Fruit fly (Drosophila melanogaster) whole organism, embryonic: Measurements from ENCODE around the gene CG31109.

Experiments
- Awh ChIP-seq: fragments of 200-800 bp; sonication (Bioruptor generic); IDR thresholded peaks from 2 replicates; pipeline ENCODE4, ENCODE4 v1.3.6; 2022; ENCODE audit warnings: missing biosample characterization, missing genetic modification characterization
- CG10543 ChIP-seq: fragments of 200-800 bp; sonication (Bioruptor generic); optimal IDR thresholded peaks from 3 replicates; lab custom pipeline; 2017; ENCODE audit warnings: missing biosample characterization, mild to moderate bottlenecking, missing genetic modification characterization, moderate library complexity
- CG11560 ChIP-seq: fragments of 200-800 bp; sonication (Bioruptor generic); IDR thresholded peaks from 3 replicates; pipeline ENCODE4 v1.3.6; 2022; ENCODE audit warnings: missing biosample characterization, missing genetic modification characterization
- CG12219 ChIP-seq: fragments of 200-800 bp; sonication (Bioruptor generic); optimal IDR thresholded peaks from 3 replicates; lab custom pipeline; 2018; ENCODE audit warnings: missing biosample characterization, mild to moderate bottlenecking, missing genetic modification characterization
- CG12744 ChIP-seq: fragments of 200-800 bp; sonication (Bioruptor generic); optimal IDR thresholded peaks from 2 replicates; lab custom pipeline; 2016; ENCODE audit warnings: missing biosample characterization, missing genetic modification characterization
- CG12942 ChIP-seq: fragments of 200-800 bp; sonication (Bioruptor generic); optimal IDR thresholded peaks from 3 replicates; lab custom pipeline; 2016; ENCODE audit warnings: missing biosample characterization, missing genetic modification characterization
- CG15479 ChIP-seq: fragments of 200-800 bp; sonication (Bioruptor generic); optimal IDR thresholded peaks from 3 replicates; lab custom pipeline; 2019; ENCODE audit warnings: missing biosample characterization, mild to moderate bottlenecking, missing genetic modification characterization, moderate library complexity
- CG1647 ChIP-seq: fragments of 200-800 bp; sonication (Bioruptor generic); optimal IDR thresholded peaks from 3 replicates; lab custom pipeline; 2016; ENCODE audit warnings: missing biosample characterization, missing genetic modification characterization
- CG17829 ChIP-seq: fragments of 200-800 bp; optimal IDR thresholded peaks from 2 replicates; lab custom pipeline; 2019; ENCODE audit warnings: missing biosample characterization, mild to moderate bottlenecking, missing genetic modification characterization, moderate library complexity
- CG1792 ChIP-seq: fragments of 200-800 bp; sonication (Bioruptor generic); optimal IDR thresholded peaks from 2 replicates; lab custom pipeline; 2016; ENCODE audit warnings: missing biosample characterization, missing genetic modification characterization
- CG1832 ChIP-seq: fragments of 200-800 bp; sonication (Bioruptor generic); optimal IDR thresholded peaks from 2 replicates; lab custom pipeline; 2017; ENCODE audit warnings: missing biosample characterization, mild to moderate bottlenecking, missing genetic modification characterization, inconsistent platforms
- CG2199 ChIP-seq: fragments of 200-800 bp; sonication (Bioruptor generic); IDR thresholded peaks from 3 replicates; pipeline ENCODE4 v1.3.6; 2022; ENCODE audit warnings: missing biosample characterization, missing genetic modification characterization
- CG2712 ChIP-seq: fragments of 200-800 bp; optimal IDR thresholded peaks from 3 replicates; lab custom pipeline; 2019; ENCODE audit warnings: missing biosample characterization, mild to moderate bottlenecking, missing genetic modification characterization, moderate library complexity
- CG3838 ChIP-seq: fragments of 200-800 bp; sonication (Bioruptor generic); optimal IDR thresholded peaks from 3 replicates; lab custom pipeline; 2016; ENCODE audit warnings: missing biosample characterization, missing genetic modification characterization
- CG4360 ChIP-seq: fragments of 200-800 bp; sonication (Bioruptor generic); IDR thresholded peaks from 2 replicates; pipeline ENCODE4 v1.3.6; 2022; ENCODE audit warnings: missing biosample characterization, missing genetic modification characterization
- CG5245 ChIP-seq: fragments of 200-800 bp; sonication (Bioruptor generic); optimal IDR thresholded peaks from 3 replicates; lab custom pipeline; 2016; ENCODE audit warnings: missing biosample characterization, missing genetic modification characterization
- CG6813 ChIP-seq: fragments of 200-800 bp; sonication (Bioruptor generic); optimal IDR thresholded peaks from 2 replicates; lab custom pipeline; 2017; ENCODE audit warnings: missing biosample characterization, missing genetic modification characterization, mild to moderate bottlenecking, moderate library complexity, missing genetic modification reagents
- CG7963 ChIP-seq: fragments of 200-800 bp; sonication (Bioruptor generic); IDR thresholded peaks from 3 replicates; pipeline ENCODE4 v1.3.6; 2022; ENCODE audit warnings: missing biosample characterization, missing genetic modification characterization; ENCODE audit not compliant: partially characterized antibody
- CG8281 ChIP-seq: fragments of 200-800 bp; sonication (Bioruptor generic); optimal IDR thresholded peaks from 2 replicates; lab custom pipeline; 2018; ENCODE audit warnings: missing biosample characterization, mild to moderate bottlenecking, missing genetic modification characterization, moderate library complexity
- CG8924 ChIP-seq: fragments of 200-800 bp; optimal IDR thresholded peaks from 3 replicates; lab custom pipeline; 2019; ENCODE audit warnings: missing biosample characterization, mild to moderate bottlenecking, missing genetic modification characterization, moderate library complexity
- CoRest ChIP-seq: fragments of 200-800 bp; sonication (Bioruptor generic); optimal IDR thresholded peaks from 3 replicates; lab custom pipeline; 2018; ENCODE audit warnings: missing biosample characterization, mild to moderate bottlenecking, missing genetic modification characterization, moderate library complexity
- D ChIP-seq, 2 experiments: fragments of 200-800 bp in 1 of 2; fragments of >200 bp in 1 of 2; sonication (Bioruptor generic) in 1 of 2; optimal IDR thresholded peaks; 2 replicates in 1 of 2; 3 replicates in 1 of 2; lab custom pipeline; 2017; ENCODE audit warnings: mild to moderate bottlenecking in 1 of 2, missing biosample characterization in 1 of 2, missing genetic modification characterization in 1 of 2, missing genetic modification reagents in 1 of 2
- D19B ChIP-seq: fragments of 200-800 bp; sonication (Bioruptor generic); optimal IDR thresholded peaks from 2 replicates; lab custom pipeline; 2017; ENCODE audit warnings: missing biosample characterization, mild to moderate bottlenecking, missing genetic modification characterization
- Dll ChIP-seq: fragments of 200-800 bp; sonication (Bioruptor generic); IDR thresholded peaks from 4 replicates; pipeline ENCODE4 v1.3.6; 2022; ENCODE audit warnings: missing biosample characterization, missing genetic modification characterization; ENCODE audit not compliant: partially characterized antibody
- Hr51 ChIP-seq, 2 experiments: fragments of 200-800 bp; sonication (Bioruptor generic); optimal IDR thresholded peaks; 2 replicates in 1 of 2; 3 replicates in 1 of 2; lab custom pipeline; 2016 to 2018; ENCODE audit warnings: missing biosample characterization in 2 of 2, missing genetic modification characterization in 2 of 2, mild to moderate bottlenecking in 1 of 2, moderate library complexity in 1 of 2
- Max ChIP-seq: fragments of 200-800 bp; sonication (Bioruptor generic); optimal IDR thresholded peaks from 2 replicates; lab custom pipeline; 2016; ENCODE audit warnings: missing biosample characterization, mild to moderate bottlenecking, missing genetic modification characterization
- Med ChIP-seq: fragments of 200-800 bp; sonication (Bioruptor generic); peaks from one replicate; lab custom pipeline; 2016; ENCODE audit warnings: missing biosample characterization, missing genetic modification characterization, mild to moderate bottlenecking, inconsistent platforms, moderate library complexity
- ac ChIP-seq: fragments of 200-800 bp; sonication (Bioruptor generic); optimal IDR thresholded peaks from 3 replicates; lab custom pipeline; 2017; ENCODE audit warnings: missing biosample characterization, mild to moderate bottlenecking, missing genetic modification characterization
- aop ChIP-seq: fragments of 200-800 bp; sonication (Bioruptor generic); IDR thresholded peaks from 2 replicates; pipeline ENCODE4 v1.3.6; 2022; ENCODE audit warnings: missing biosample characterization, missing genetic modification characterization
- bbx ChIP-seq: fragments of 200-800 bp; sonication (Bioruptor generic); IDR thresholded peaks from 2 replicates; pipeline ENCODE4 v1.3.6; 2022; ENCODE audit warnings: missing biosample characterization, missing genetic modification characterization; ENCODE audit not compliant: partially characterized antibody
- cad ChIP-seq: fragments of >200 bp; optimal IDR thresholded peaks from 2 replicates; lab custom pipeline; 2017; ENCODE audit warnings: missing biosample characterization, missing genetic modification characterization
- chm ChIP-seq: fragments of 200-800 bp; sonication (Bioruptor generic); IDR thresholded peaks from 2 replicates; pipeline ENCODE4 v1.3.6; 2022; ENCODE audit warnings: missing biosample characterization, missing genetic modification characterization
- crc ChIP-seq: fragments of 200-800 bp; sonication (Bioruptor generic); optimal IDR thresholded peaks from 2 replicates; lab custom pipeline; 2016; ENCODE audit warnings: missing biosample characterization, missing genetic modification characterization
- gsb-n ChIP-seq: fragments of 200-800 bp; sonication (Bioruptor generic); optimal IDR thresholded peaks from 3 replicates; lab custom pipeline; 2018; ENCODE audit warnings: missing biosample characterization, mild to moderate bottlenecking, missing genetic modification characterization
- hth ChIP-seq: fragments of >200 bp; optimal IDR thresholded peaks from 2 replicates; lab custom pipeline; 2017; ENCODE audit warnings: inconsistent platforms
- kni ChIP-seq: fragments of 200-800 bp; sonication (Bioruptor generic); optimal IDR thresholded peaks from 3 replicates; lab custom pipeline; 2017; ENCODE audit warnings: mild to moderate bottlenecking, missing biosample characterization, missing genetic modification reagents, missing genetic modification characterization
- lola ChIP-seq, 3 experiments: fragments of >200 bp in 2 of 3; fragments of 200-800 bp in 1 of 3; sonication (Bioruptor generic) in 1 of 3; optimal IDR thresholded peaks; 2 replicates each; lab custom pipeline; 2017 to 2019; ENCODE audit warnings: missing biosample characterization in 3 of 3, missing genetic modification characterization in 3 of 3, mild to moderate bottlenecking in 1 of 3, moderate library complexity in 1 of 3
- row ChIP-seq: fragments of 200-800 bp; sonication (Bioruptor generic); IDR thresholded peaks from 3 replicates; pipeline ENCODE4 v1.3.6; 2022; ENCODE audit warnings: missing biosample characterization, missing genetic modification characterization
- sens ChIP-seq: fragments of 200-800 bp; sonication (Bioruptor generic); peaks from one replicate; lab custom pipeline; 2016; ENCODE audit warnings: missing biosample characterization, missing genetic modification characterization
- stc ChIP-seq: fragments of 200-800 bp; sonication (Bioruptor generic); IDR thresholded peaks from 2 replicates; pipeline ENCODE4 v1.3.6; 2022; ENCODE audit warnings: missing biosample characterization, missing genetic modification characterization
- stwl ChIP-seq: fragments of 200-800 bp; sonication (Bioruptor generic); optimal IDR thresholded peaks from 3 replicates; lab custom pipeline; 2018; ENCODE audit warnings: missing biosample characterization, mild to moderate bottlenecking, missing genetic modification characterization, moderate library complexity
- tll ChIP-seq, 2 experiments: fragments of 200-800 bp in 1 of 2; fragments of >200 bp in 1 of 2; sonication (Bioruptor generic) in 1 of 2; optimal IDR thresholded peaks; 2 replicates each; lab custom pipeline; 2017 to 2019; ENCODE audit warnings: missing biosample characterization in 2 of 2, missing genetic modification characterization in 2 of 2, mild to moderate bottlenecking in 1 of 2, moderate library complexity in 1 of 2
- zen ChIP-seq: fragments of 200-800 bp; sonication (Bioruptor generic); optimal IDR thresholded peaks from 3 replicates; lab custom pipeline; 2018; ENCODE audit warnings: missing biosample characterization, mild to moderate bottlenecking, missing genetic modification characterization, moderate library complexity
- zfh1 ChIP-seq: fragments of 200-800 bp; sonication (Bioruptor generic); IDR thresholded peaks from 3 replicates; pipeline ENCODE4 v1.3.6; 2022; ENCODE audit warnings: missing biosample characterization, missing genetic modification characterization

Gene CG31109

DNA sequence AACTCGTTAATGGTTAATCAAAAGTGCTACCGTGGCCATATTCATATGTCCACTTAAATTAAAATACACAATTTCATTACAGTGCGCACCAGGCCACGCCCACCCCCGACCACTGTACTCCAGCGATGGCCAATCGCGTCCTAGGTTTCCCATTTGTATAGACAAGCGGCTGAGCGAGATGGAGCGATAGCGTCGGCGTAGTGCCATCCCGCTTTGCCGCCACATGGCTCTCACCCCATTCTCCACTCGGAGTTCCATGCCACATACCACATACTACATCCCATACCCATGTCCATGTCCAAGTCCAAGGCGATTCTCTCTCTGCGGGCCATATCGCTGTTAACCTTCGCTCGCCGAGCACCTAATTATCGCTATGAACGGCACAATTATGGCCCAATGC is 26.0 kb upstream of the CG31109 start (continued):
- TF ChIP-seq Awh (GFP tag; lab: Robert Waterston, UW) (0 out of 2 replicates have a peak, but pooled peaks have one; percentile 8), CG11560 (tag; lab: Robert Waterston, UW) (no peak), CG4360 (GFP tag; lab: Robert Waterston, UW) (no peak), crc (GFP tag; lab: Kevin White, UChicago) (no peak), CG12744 (GFP tag; lab: Kevin White, UChicago) (no peak), bbx (peak; percentile 41; the same call in 1 of the 2 replicates), stc (GFP tag; lab: Robert Waterston, UW) (peak; percentile 37; the same call in 1 of the 2 replicates), CG1832 (GFP tag; lab: Kevin White, UChicago) (peak; percentile 94), CG12219 (GFP tag; lab: Kevin White, UChicago) (no peak)
- TF ChIP-seq, all 482 proteins: peak for 25

- no peak for TF ChIP-seq CG1647 (GFP tag; lab: Kevin White, UChicago)
- no peak for TF ChIP-seq Hr51 (GFP tag; optimal IDR thresholded peaks at IDR 0.05; lab: Kevin White, UChicago)
- peak; percentile 44 for TF ChIP-seq sens
- peak; percentile 94 for TF ChIP-seq gsb-n
- TF ChIP-seq CG1792 (GFP tag; lab: Kevin White, UChicago): no peak
- TF ChIP-seq CG17829 (tag; lab: Kevin White, UChicago): no peak
- peak; percentile 43 for TF ChIP-seq cad (GFP tag; lab: Kevin White, UChicago)
- TF ChIP-seq D19B (GFP tag; lab: Kevin White, UChicago): peak; percentile 3
- TF ChIP-seq, all 482 proteins: peak for 4
Measured at dm6 chr3R:25078665-25079064, 24.2 kb upstream of the CG31109 start.

DNA sequence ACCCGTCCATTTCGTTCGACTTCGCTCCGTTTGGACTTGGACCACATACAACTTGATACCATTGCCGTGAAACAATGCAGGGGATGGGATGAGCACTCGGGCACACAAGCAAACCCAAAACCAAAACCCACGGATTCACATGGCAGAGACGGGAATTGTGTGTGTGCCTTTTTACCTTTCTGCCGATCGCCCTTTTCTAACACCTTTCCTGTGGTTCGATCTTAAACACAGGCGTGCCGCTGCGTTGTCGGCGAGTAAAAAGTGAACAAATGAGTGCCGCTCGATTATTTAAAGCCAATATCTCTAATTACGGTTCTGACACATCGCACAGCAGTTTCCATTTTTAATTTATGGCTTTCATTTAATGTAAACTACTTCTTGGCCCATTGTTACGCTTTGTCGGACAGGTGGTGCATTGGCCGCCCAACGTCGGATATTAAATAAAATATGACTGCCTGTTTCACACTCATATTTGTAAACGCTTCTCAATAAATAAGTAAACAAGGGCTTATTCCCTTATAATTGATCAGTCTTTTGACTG is 22.9 kb upstream of the CG31109 start:
- TF ChIP-seq sens: peak; percentile 8
- peak in 1 of 2 experiments; percentile 89 for TF ChIP-seq tll (GFP tag; optimal IDR thresholded peaks at IDR 0.05; lab: Kevin White, UChicago)
- TF ChIP-seq Dll (GFP tag; lab: Robert Waterston, UW): no peak
- TF ChIP-seq D19B (GFP tag; lab: Kevin White, UChicago): no peak
- 0 out of 3 replicates have a peak, but pooled peaks have one; percentile 14 for TF ChIP-seq zfh1 (GFP tag; lab: Robert Waterston, UW)
- peak; percentile 64 for TF ChIP-seq Med (GFP tag; lab: Kevin White, UChicago)
- peak; percentile 85; the same call in 2 of the 3 replicates for TF ChIP-seq CG2199 (GFP tag; lab: Robert Waterston, UW)
- TF ChIP-seq ac (GFP tag; lab: Kevin White, UChicago): peak; percentile 8
- TF ChIP-seq cad (GFP tag; lab: Kevin White, UChicago): peak; percentile 75
- peak; percentile 87 for TF ChIP-seq zen
- TF ChIP-seq chm (GFP tag; lab: Robert Waterston, UW): no peak
- peak; percentile 50 for TF ChIP-seq hth
- peak; percentile 16 for TF ChIP-seq D (optimal IDR thresholded peaks at IDR 0.05; lab: Kevin White, UChicago)
- TF ChIP-seq D (GFP tag; optimal IDR thresholded peaks at IDR 0.05; lab: Kevin White, UChicago): no peak
- peak; percentile 23 for TF ChIP-seq kni (GFP tag; lab: Kevin White, UChicago)
- TF ChIP-seq CG5245 (GFP tag; lab: Kevin White, UChicago): peak; percentile 25
- TF ChIP-seq aop (GFP tag; lab: Robert Waterston, UW): no peak

dm6 chr3R:25074558-25074964 is 20.1 kb upstream of the CG31109 start, which contains the start of the genes shams and CG11920:
shams (minus strand) TSS chr3R:25074607.
CG11920 (plus strand) TSS chr3R:25074877.
- TF ChIP-seq CG12942: no peak
- peak; percentile 36 for TF ChIP-seq CG3838 (GFP tag; lab: Kevin White, UChicago)
- peak; percentile 73; the same call in 3 of the 4 replicates for TF ChIP-seq Dll (GFP tag; lab: Robert Waterston, UW)
- TF ChIP-seq Max (GFP tag; lab: Kevin White, UChicago): peak; percentile 68
- no peak for TF ChIP-seq CG6813 (GFP tag; lab: Kevin White, UChicago)
- TF ChIP-seq stwl: peak; percentile 52
- TF ChIP-seq gsb-n: peak; percentile 40
- peak; percentile 88 for TF ChIP-seq CG8924
- TF ChIP-seq row: peak; percentile 59
- no peak for TF ChIP-seq CG8281
- peak in 1 of 3 experiments; percentile 25 for TF ChIP-seq lola (GFP tag; optimal IDR thresholded peaks at IDR 0.05; lab: Kevin White, UChicago)
- peak; percentile 39; the same call in 1 of the 3 replicates for TF ChIP-seq CG7963 (GFP tag; lab: Robert Waterston, UW)
- TF ChIP-seq CG10543: no peak
- TF ChIP-seq CoRest: no peak
- peak; percentile 58 for TF ChIP-seq CG2712
- no peak for TF ChIP-seq CG15479
